Worm (Caenorhabditis elegans) whole organism, L4/young adult: ENCODE results near the gene cec-3.

Experiments used
- W03F9.2 ChIP-seq: fragments of 150-350 bp; optimal IDR thresholded peaks from 2 replicates; lab custom pipeline; 2014; ENCODE audit warnings: missing biosample characterization, missing genetic modification characterization
- dao-5 ChIP-seq: sonication (generic microtip); optimal IDR thresholded peaks from 2 replicates; lab custom pipeline; 2016; ENCODE audit warnings: missing genotype, missing genetic modification characterization, moderate library complexity, missing compliant biosample characterization
- him-1 ChIP-seq: sonication (generic microtip); optimal IDR thresholded peaks from 2 replicates; lab custom pipeline; 2016; ENCODE audit warnings: missing genotype, missing genetic modification reagents, missing genetic modification characterization, missing compliant biosample characterization

ce11 chrII:7839703-7840102, 17.7 kb downstream of the cec-3 start:
- TF ChIP-seq him-1 (tag; lab: Kevin White, UChicago) (no peak), W03F9.2 (tag; lab: Kevin White, UChicago) (no peak), dao-5 (no peak)
